Fruit fly (Drosophila melanogaster) whole organism, embryonic: ENCODE results near the gene CG5104.

Experiments used
- Atf6 ChIP-seq: fragments of 200-800 bp; sonication (Bioruptor generic); IDR thresholded peaks from 2 replicates; pipeline ENCODE4 v1.3.6; 2022; ENCODE audit warnings: missing biosample characterization, missing genetic modification characterization
- Blimp-1 ChIP-seq: fragments of 200-800 bp; sonication (Bioruptor generic); optimal IDR thresholded peaks from 3 replicates; lab custom pipeline; 2018; ENCODE audit warnings: missing biosample characterization, missing genetic modification characterization, mild to moderate bottlenecking, moderate library complexity, missing genetic modification reagents
- CG10462 ChIP-seq: fragments of 200-800 bp; sonication (Bioruptor generic); optimal IDR thresholded peaks from 2 replicates; lab custom pipeline; 2016; ENCODE audit warnings: missing biosample characterization, missing genetic modification characterization
- CG11093 ChIP-seq: fragments of 200-800 bp; sonication (Bioruptor generic); IDR thresholded peaks from 3 replicates; pipeline ENCODE4 v1.3.6; 2022; ENCODE audit warnings: missing biosample characterization, missing genetic modification characterization
- CG11723 ChIP-seq: fragments of 200-800 bp; sonication (Bioruptor generic); optimal IDR thresholded peaks from 2 replicates; lab custom pipeline; 2017; ENCODE audit warnings: missing biosample characterization, mild to moderate bottlenecking, missing genetic modification characterization
- CG13123 ChIP-seq: fragments of 200-800 bp; sonication (Bioruptor generic); optimal IDR thresholded peaks from 2 replicates; lab custom pipeline; 2016; ENCODE audit warnings: missing biosample characterization, missing genetic modification characterization
- CG13296 ChIP-seq: fragments of 200-800 bp; sonication (Bioruptor generic); optimal IDR thresholded peaks from 3 replicates; lab custom pipeline; 2018; ENCODE audit warnings: missing biosample characterization, mild to moderate bottlenecking, missing genetic modification characterization
- CG14014 ChIP-seq: fragments of 200-800 bp; sonication (Bioruptor generic); IDR thresholded peaks from 2 replicates; pipeline ENCODE4 v1.3.6; 2022; ENCODE audit warnings: missing biosample characterization, missing genetic modification characterization
- CG14667 ChIP-seq: fragments of 200-800 bp; sonication (Bioruptor generic); IDR thresholded peaks from 2 replicates; pipeline ENCODE4 v1.3.6; 2022; ENCODE audit warnings: missing biosample characterization, missing genetic modification characterization
- CG14965 ChIP-seq: fragments of 200-800 bp; sonication (Bioruptor generic); optimal IDR thresholded peaks from 2 replicates; lab custom pipeline; 2016; ENCODE audit warnings: missing biosample characterization, missing genetic modification characterization, borderline replicate concordance
- CG17802 ChIP-seq: fragments of 200-800 bp; sonication (Bioruptor generic); optimal IDR thresholded peaks from 2 replicates; lab custom pipeline; 2018; ENCODE audit warnings: missing biosample characterization, mild to moderate bottlenecking, missing genetic modification characterization, moderate library complexity
- CG4617 ChIP-seq: fragments of 200-800 bp; sonication (Bioruptor generic); optimal IDR thresholded peaks from 3 replicates; lab custom pipeline; 2016; ENCODE audit warnings: missing biosample characterization, missing genetic modification characterization, borderline replicate concordance
- CG6689 ChIP-seq: fragments of 200-800 bp; sonication (Bioruptor generic); IDR thresholded peaks from 2 replicates; pipeline ENCODE4 v1.3.6; 2022; ENCODE audit warnings: missing biosample characterization, missing genetic modification characterization
- CG6791 ChIP-seq: fragments of 200-800 bp; sonication (Bioruptor generic); IDR thresholded peaks from 3 replicates; pipeline ENCODE4 v1.3.6; 2022; ENCODE audit warnings: missing biosample characterization, missing genetic modification characterization; ENCODE audit not compliant: partially characterized antibody
- CG9727 ChIP-seq: fragments of 200-800 bp; sonication (Bioruptor generic); optimal IDR thresholded peaks from 3 replicates; lab custom pipeline; 2017; ENCODE audit warnings: missing biosample characterization, mild to moderate bottlenecking, missing genetic modification characterization
- Dip3 ChIP-seq: fragments of 200-800 bp; sonication (Bioruptor generic); optimal IDR thresholded peaks from 3 replicates; lab custom pipeline; 2016; ENCODE audit warnings: missing biosample characterization, missing genetic modification characterization
- Dll ChIP-seq: fragments of 200-800 bp; sonication (Bioruptor generic); IDR thresholded peaks from 4 replicates; pipeline ENCODE4 v1.3.6; 2022; ENCODE audit warnings: missing biosample characterization, missing genetic modification characterization; ENCODE audit not compliant: partially characterized antibody
- Doc2 ChIP-seq: fragments of 200-800 bp; sonication (Bioruptor generic); IDR thresholded peaks from 2 replicates; pipeline ENCODE4 v1.3.6; 2022; ENCODE audit warnings: missing biosample characterization, missing genetic modification characterization
- HHEX ChIP-seq: fragments of 200-800 bp; sonication (Bioruptor generic); optimal IDR thresholded peaks from 3 replicates; lab custom pipeline; 2017; ENCODE audit warnings: missing biosample characterization, mild to moderate bottlenecking, missing genetic modification characterization, missing genetic modification reagents
- Hand ChIP-seq: fragments of 200-800 bp; sonication (Bioruptor generic); optimal IDR thresholded peaks from 2 replicates; lab custom pipeline; 2017; ENCODE audit warnings: mild to moderate bottlenecking, missing biosample characterization, missing genetic modification reagents, missing genetic modification characterization
- Hmx ChIP-seq: fragments of 200-800 bp; sonication (Bioruptor generic); optimal IDR thresholded peaks from 2 replicates; lab custom pipeline; 2016; ENCODE audit warnings: missing biosample characterization, missing genetic modification characterization
- Hr51 ChIP-seq, 2 experiments: fragments of 200-800 bp; sonication (Bioruptor generic); optimal IDR thresholded peaks; 2 replicates in 1 of 2; 3 replicates in 1 of 2; lab custom pipeline; 2016 to 2018; ENCODE audit warnings: missing biosample characterization in 2 of 2, missing genetic modification characterization in 2 of 2, mild to moderate bottlenecking in 1 of 2, moderate library complexity in 1 of 2
- Hsf ChIP-seq: fragments of 200-800 bp; sonication (Bioruptor generic); optimal IDR thresholded peaks from 3 replicates; lab custom pipeline; 2016; ENCODE audit warnings: missing biosample characterization, missing genetic modification characterization
- Lhr ChIP-seq: fragments of 200-800 bp; sonication (Bioruptor generic); optimal IDR thresholded peaks from 3 replicates; lab custom pipeline; 2017; ENCODE audit warnings: mild to moderate bottlenecking, missing biosample characterization, missing genetic modification reagents, missing genetic modification characterization
- Lpt ChIP-seq: fragments of >200 bp; optimal IDR thresholded peaks from 2 replicates; lab custom pipeline; 2018; ENCODE audit warnings: missing biosample characterization, missing genetic modification characterization
- Mrtf ChIP-seq: fragments of 200-800 bp; sonication (Bioruptor generic); IDR thresholded peaks from 3 replicates; pipeline ENCODE4 v1.3.6; 2022; ENCODE audit warnings: missing biosample characterization, missing genetic modification characterization
- NfI ChIP-seq: fragments of 200-800 bp; sonication (Bioruptor generic); optimal IDR thresholded peaks from 3 replicates; lab custom pipeline; 2018; ENCODE audit warnings: missing biosample characterization, mild to moderate bottlenecking, missing genetic modification characterization, moderate library complexity
- Scr ChIP-seq: fragments of 200-800 bp; sonication (Bioruptor generic); IDR thresholded peaks from 2 replicates; pipeline ENCODE4 v1.3.6; 2022; ENCODE audit warnings: missing biosample characterization, missing genetic modification characterization; ENCODE audit not compliant: partially characterized antibody
- Six4 ChIP-seq: fragments of 200-800 bp; sonication (Bioruptor generic); optimal IDR thresholded peaks from 2 replicates; lab custom pipeline; 2016; ENCODE audit warnings: missing biosample characterization, missing genetic modification characterization
- Sox102F ChIP-seq: fragments of 200-800 bp; sonication (Bioruptor generic); optimal IDR thresholded peaks from 2 replicates; lab custom pipeline; 2018; ENCODE audit warnings: missing biosample characterization, mild to moderate bottlenecking, missing genetic modification characterization, moderate library complexity
- Xrp1 ChIP-seq: fragments of 200-800 bp; sonication (Bioruptor generic); IDR thresholded peaks from 2 replicates; pipeline ENCODE4 v1.3.6; 2022; ENCODE audit warnings: missing biosample characterization, missing genetic modification characterization
- ato ChIP-seq: fragments of 200-800 bp; sonication (Bioruptor generic); IDR thresholded peaks from 2 replicates; pipeline ENCODE4 v1.3.6; 2022; ENCODE audit warnings: missing biosample characterization, missing genetic modification characterization; ENCODE audit not compliant: partially characterized antibody
- bab2 ChIP-seq: fragments of 200-800 bp; sonication (Bioruptor generic); optimal IDR thresholded peaks from 2 replicates; lab custom pipeline; 2016; ENCODE audit warnings: missing biosample characterization, missing genetic modification characterization
- cad ChIP-seq: fragments of >200 bp; optimal IDR thresholded peaks from 2 replicates; lab custom pipeline; 2017; ENCODE audit warnings: missing biosample characterization, missing genetic modification characterization
- chm ChIP-seq: fragments of 200-800 bp; sonication (Bioruptor generic); IDR thresholded peaks from 2 replicates; pipeline ENCODE4 v1.3.6; 2022; ENCODE audit warnings: missing biosample characterization, missing genetic modification characterization
- cwo ChIP-seq: fragments of 200-800 bp; sonication (Bioruptor generic); optimal IDR thresholded peaks from 3 replicates; lab custom pipeline; 2017; ENCODE audit warnings: missing biosample characterization, missing genetic modification characterization, mild to moderate bottlenecking, moderate library complexity, missing genetic modification reagents
- da ChIP-seq: fragments of 200-800 bp; sonication (Bioruptor generic); optimal IDR thresholded peaks from 2 replicates; lab custom pipeline; 2016; ENCODE audit warnings: missing biosample characterization, missing genetic modification characterization
- danr ChIP-seq: fragments of 200-800 bp; sonication (Bioruptor generic); IDR thresholded peaks from 2 replicates; pipeline ENCODE4 v1.3.6; 2022; ENCODE audit warnings: missing biosample characterization, missing genetic modification characterization
- luna ChIP-seq: fragments of 200-800 bp; sonication (Bioruptor generic); optimal IDR thresholded peaks from 2 replicates; lab custom pipeline; 2016; ENCODE audit warnings: missing biosample characterization, missing genetic modification characterization
- odd ChIP-seq: fragments of 200-800 bp; sonication (Bioruptor generic); optimal IDR thresholded peaks from 2 replicates; lab custom pipeline; 2017; ENCODE audit warnings: missing biosample characterization, mild to moderate bottlenecking, missing genetic modification characterization
- pb ChIP-seq: fragments of 200-800 bp; sonication (Bioruptor generic); optimal IDR thresholded peaks from 3 replicates; lab custom pipeline; 2016; ENCODE audit warnings: missing biosample characterization, missing genetic modification characterization
- pzg ChIP-seq: fragments of 200-800 bp; sonication (Bioruptor generic); optimal IDR thresholded peaks from 3 replicates; lab custom pipeline; 2018; ENCODE audit warnings: missing biosample characterization, mild to moderate bottlenecking, missing genetic modification characterization, moderate library complexity
- ranshi ChIP-seq: fragments of 200-800 bp; sonication (Bioruptor generic); IDR thresholded peaks from 2 replicates; pipeline ENCODE4 v1.3.6; 2022; ENCODE audit warnings: missing biosample characterization, missing genetic modification characterization
- rib ChIP-seq: fragments of 200-800 bp; sonication (Bioruptor generic); IDR thresholded peaks from 2 replicates; pipeline ENCODE4 v1.3.6; 2022; ENCODE audit warnings: missing biosample characterization, missing genetic modification characterization
- run ChIP-seq: fragments of 200-800 bp; sonication (Bioruptor generic); optimal IDR thresholded peaks from 3 replicates; lab custom pipeline; 2018; ENCODE audit warnings: missing biosample characterization, mild to moderate bottlenecking, missing genetic modification characterization
- tgo ChIP-seq: fragments of 200-800 bp; sonication (Bioruptor generic); IDR thresholded peaks from 3 replicates; pipeline ENCODE4 v1.3.6; 2022; ENCODE audit warnings: missing biosample characterization, missing genetic modification characterization
- tio ChIP-seq: fragments of 200-800 bp; sonication (Bioruptor generic); optimal IDR thresholded peaks from 2 replicates; lab custom pipeline; 2017; ENCODE audit warnings: missing biosample characterization, missing genetic modification characterization, inconsistent platforms
- tna ChIP-seq: fragments of 200-800 bp; sonication (Bioruptor generic); IDR thresholded peaks from 2 replicates; pipeline ENCODE4 v1.3.6; 2022; ENCODE audit warnings: missing biosample characterization, missing genetic modification characterization; ENCODE audit not compliant: partially characterized antibody
- unc-4 ChIP-seq: fragments of 200-800 bp; sonication (Bioruptor generic); IDR thresholded peaks from 2 replicates; pipeline ENCODE4 v1.3.6; 2022; ENCODE audit warnings: missing biosample characterization, missing genetic modification characterization; ENCODE audit not compliant: partially characterized antibody

Gene CG5104

DNA sequence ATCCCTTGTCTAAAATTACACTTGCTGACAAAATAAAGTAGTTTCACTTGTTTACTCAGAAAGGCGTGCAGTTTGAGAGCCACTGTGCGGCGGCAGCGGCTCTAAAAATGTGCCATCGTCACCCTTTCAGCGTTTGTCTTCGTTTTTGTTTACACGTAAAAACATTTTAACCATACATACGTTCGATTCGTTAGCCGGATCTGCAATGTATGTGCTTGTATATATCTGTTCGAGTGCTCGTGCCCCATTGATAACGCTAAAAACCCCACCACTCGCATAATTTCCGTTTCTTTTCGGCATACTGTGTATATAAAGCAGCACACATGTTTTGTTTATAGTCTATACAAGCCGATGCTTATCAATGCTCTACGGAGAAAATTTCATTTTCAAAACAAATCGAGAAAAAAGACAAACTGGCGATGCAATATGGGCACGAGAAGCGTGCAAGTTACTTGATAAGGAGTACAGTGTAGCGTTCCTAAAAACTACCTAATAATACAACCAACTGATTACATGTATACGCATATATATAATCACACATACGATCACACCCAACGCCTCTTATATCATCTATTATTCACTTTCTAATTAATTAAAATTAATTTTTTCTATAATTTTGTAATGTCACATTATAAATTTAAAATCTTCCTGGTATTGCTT is 4.2 kb upstream of the CG5104 start (continued):
- peak; percentile 20 for TF ChIP-seq CG13296 (GFP tag; lab: Kevin White, UChicago)
- peak; percentile 43; the same call in 1 of the 2 replicates for TF ChIP-seq CG14014
- no peak for TF ChIP-seq rib
- peak; percentile 57 for TF ChIP-seq cwo (GFP tag; lab: Kevin White, UChicago)
- TF ChIP-seq ranshi (GFP tag; lab: Robert Waterston, UW): no peak
- no peak for TF ChIP-seq bab2 (GFP tag; lab: Kevin White, UChicago)
- TF ChIP-seq unc-4 (GFP tag; lab: Robert Waterston, UW): no peak
- no peak for TF ChIP-seq Hmx
- TF ChIP-seq CG10462: no peak
- no peak for TF ChIP-seq CG6689
- 0 out of 2 replicates have a peak, but pooled peaks have one; percentile 37 for TF ChIP-seq ato (GFP tag; lab: Robert Waterston, UW)
- TF ChIP-seq CG14965 (GFP tag; lab: Kevin White, UChicago): no peak
- TF ChIP-seq odd: no peak
- TF ChIP-seq pb (GFP tag; lab: Kevin White, UChicago): no peak
- 0 out of 2 replicates have a peak, but pooled peaks have one; percentile 9 for TF ChIP-seq Scr (GFP tag; lab: Robert Waterston, UW)
- TF ChIP-seq Xrp1 (GFP tag; lab: Robert Waterston, UW): peak; percentile 74
- no peak for TF ChIP-seq CG11093
- TF ChIP-seq Sox102F (GFP tag; lab: Kevin White, UChicago): peak; percentile 67
- TF ChIP-seq tna (GFP tag; lab: Robert Waterston, UW): 0 out of 2 replicates have a peak, but pooled peaks have one; percentile 34
- peak; percentile 44 for TF ChIP-seq Hand (GFP tag; lab: Kevin White, UChicago)
- peak; percentile 52 for TF ChIP-seq Blimp-1
- TF ChIP-seq CG11723 (GFP tag; lab: Kevin White, UChicago): no peak
- 0 out of 2 replicates have a peak, but pooled peaks have one; percentile 28 for TF ChIP-seq Atf6 (GFP tag; lab: Robert Waterston, UW)
- TF ChIP-seq Six4 (GFP tag; lab: Kevin White, UChicago): peak; percentile 42
- no peak for TF ChIP-seq luna (GFP tag; lab: Kevin White, UChicago)
- TF ChIP-seq CG17802 (tag; lab: Kevin White, UChicago): no peak
- no peak for TF ChIP-seq HHEX (GFP tag; lab: Kevin White, UChicago)
- peak; percentile 90 for TF ChIP-seq cad (GFP tag; lab: Kevin White, UChicago)
- no peak for TF ChIP-seq da
- TF ChIP-seq pzg (GFP tag; lab: Kevin White, UChicago): no peak
- peak; percentile 7; the same call in 1 of the 3 replicates for TF ChIP-seq Mrtf
- no peak for TF ChIP-seq Lhr (GFP tag; lab: Kevin White, UChicago)
- peak; percentile 22; the same call in 2 of the 3 replicates for TF ChIP-seq tgo
- no peak for TF ChIP-seq CG13123
- no peak for TF ChIP-seq NfI (GFP tag; lab: Kevin White, UChicago)
- TF ChIP-seq CG14667 (GFP tag; lab: Robert Waterston, UW): no peak; the same call in 1 of the 2 replicates
- TF ChIP-seq Dip3 (GFP tag; lab: Kevin White, UChicago): no peak
- no peak for TF ChIP-seq Hsf (GFP tag; lab: Kevin White, UChicago)
- peak; percentile 62; the same call in 1 of the 3 replicates for TF ChIP-seq CG6791 (GFP tag; lab: Robert Waterston, UW)
- peak; percentile 28; the same call in 1 of the 2 replicates for TF ChIP-seq chm
- TF ChIP-seq Dll (GFP tag; lab: Robert Waterston, UW): no peak
- TF ChIP-seq danr: no peak
- peak in 1 of 2 experiments; percentile 71 for TF ChIP-seq Hr51 (GFP tag; optimal IDR thresholded peaks at IDR 0.05; lab: Kevin White, UChicago)
- no peak for TF ChIP-seq Lpt
- TF ChIP-seq tio: peak; percentile 4
- no peak for TF ChIP-seq CG9727
- peak; percentile 30 for TF ChIP-seq run (tag; lab: Kevin White, UChicago)
- TF ChIP-seq Doc2 (GFP tag; lab: Robert Waterston, UW): no peak
- TF ChIP-seq CG4617 (GFP tag; lab: Kevin White, UChicago): no peak
